Worm (Caenorhabditis elegans) whole organism, L4/young adult: ENCODE results near the gene Y53F4B.27.

Experiments
- W03F9.2 ChIP-seq: fragments of 150-350 bp; optimal IDR thresholded peaks from 2 replicates; lab custom pipeline; 2014; ENCODE audit warnings: missing biosample characterization, missing genetic modification characterization
- dao-5 ChIP-seq: sonication (generic microtip); optimal IDR thresholded peaks from 2 replicates; lab custom pipeline; 2016; ENCODE audit warnings: missing genotype, missing genetic modification characterization, moderate library complexity, missing compliant biosample characterization

- TF ChIP-seq W03F9.2 (tag; lab: Kevin White, UChicago), result no peak
- TF ChIP-seq dao-5, result no peak
These were observed 49.7 kb downstream of the Y53F4B.27 start for ce11 chrII:15195346-15195745.
